Worm (Caenorhabditis elegans): ENCODE results near the gene oac-24.
"Not testable (repeated sequence)": the region's sequence is repeated elsewhere in the genome, so short reads cannot be mapped to it uniquely, and the experiment has no call there.

Gene oac-24

DNA sequence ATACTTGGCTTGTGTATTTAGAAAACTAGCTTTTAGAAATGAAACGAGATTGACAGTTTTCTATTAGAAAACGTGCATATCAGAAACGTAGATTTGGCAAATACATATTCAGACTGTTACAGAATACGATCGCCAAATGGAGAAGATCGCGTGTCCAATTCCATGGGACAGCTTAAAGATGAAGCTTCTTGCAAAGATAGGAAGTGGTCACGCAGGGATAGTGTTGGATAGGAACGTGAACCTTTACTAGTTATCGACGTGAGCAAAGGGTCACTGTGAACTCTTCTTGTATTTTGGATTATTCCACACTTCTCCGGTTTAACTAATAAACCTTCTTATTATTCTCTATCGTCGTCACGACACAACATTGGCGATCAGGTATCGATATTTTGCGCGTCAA, 50.1 kb downstream of the oac-24 start, which contains the start of gene bgnt-1.4:
Gene bgnt-1.4 (plus strand): TSS at position 301 of the 400 bp plus-strand sequence.
- not testable (repeated sequence) for TF ChIP-seq ceh-8 (GFP tag; optimal IDR thresholded peaks at IDR 0.05); F16B12.6 (tag; optimal IDR thresholded peaks at IDR 0.05); unc-86 (tag; optimal IDR thresholded peaks at IDR 0.05)

Data from whole organism, L1 larva.